Worm (Caenorhabditis elegans): ENCODE results near the gene fil-1.

Gene fil-1

ce11 chrV:15000055-15000704, 6.5 kb downstream of the fil-1 start, which contains the start of gene rps-16:
Gene rps-16, minus strand, starts transcription at chrV:15000541.
- TF ChIP-seq efl-1 (GFP tag; optimal IDR thresholded peaks at IDR 0.05) (peak; percentile 3), ceh-100 (GFP tag; IDR thresholded peaks at IDR 0.05) (peak; percentile 81), F49E8.2 (tag; optimal IDR thresholded peaks at IDR 0.05; ENCODE audit: insufficient read depth) (peak; percentile 25), bed-2 (GFP tag; IDR thresholded peaks at IDR 0.05) (0 out of 2 replicates have a peak, but pooled peaks have one; percentile 31), unc-62 (GFP tag; optimal IDR thresholded peaks at IDR 0.05) (no peak), K12H6.12 (tag; optimal IDR thresholded peaks at IDR 0.05) (no peak), T07F8.4 (tag; optimal IDR thresholded peaks at IDR 0.05) (no peak), madf-8 (GFP tag; conservative IDR thresholded peaks at IDR 0.05) (no peak), tlf-1 (GFP tag; optimal IDR thresholded peaks at IDR 0.05) (peak; percentile 61), nhr-179 (tag; optimal IDR thresholded peaks at IDR 0.05) (no peak), ccch-3 (GFP tag; optimal IDR thresholded peaks at IDR 0.05) (no peak), chd-7 (tag; optimal IDR thresholded peaks at IDR 0.05) (peak; percentile 65), rcor-1 (GFP tag; IDR thresholded peaks at IDR 0.05) (peak; percentile 80), F39B2.1 (GFP tag; IDR thresholded peaks at IDR 0.05) (peak; percentile 75; the same call in 1 of the 2 replicates), nfya-2 (GFP tag; IDR thresholded peaks at IDR 0.05) (no peak), madf-6 (GFP tag; IDR thresholded peaks at IDR 0.05) (peak; percentile 80), F57C9.4 (tag; optimal IDR thresholded peaks at IDR 0.05) (no peak), lsy-27 (tag; optimal IDR thresholded peaks at IDR 0.05; ENCODE audit: borderline replicate concordance, insufficient read depth) (no peak), nfyb-1 (GFP tag; IDR thresholded peaks at IDR 0.05) (peak; percentile 79), F23B12.7 (tag; optimal IDR thresholded peaks at IDR 0.05; ENCODE audit: insufficient read depth) (no peak), fkh-3 (tag; optimal IDR thresholded peaks at IDR 0.05) (peak; percentile 89), F57A8.1 (GFP tag; optimal IDR thresholded peaks at IDR 0.05) (peak; percentile 35), Y67H2A.10 (GFP tag; conservative IDR thresholded peaks at IDR 0.05) (no peak), T26A5.8 (tag; optimal IDR thresholded peaks at IDR 0.05) (peak; percentile 79), ceh-27 (GFP tag; optimal IDR thresholded peaks at IDR 0.05) (no peak), madf-10 (tag; optimal IDR thresholded peaks at IDR 0.05) (no peak), mes-4 (tag; optimal IDR thresholded peaks at IDR 0.05) (no peak), C06A6.2 (GFP tag; conservative IDR thresholded peaks at IDR 0.05) (no peak), ceh-40 (GFP tag; IDR thresholded peaks at IDR 0.05) (0 out of 2 replicates have a peak, but pooled peaks have one; percentile 14), egrh-3 (GFP tag; IDR thresholded peaks at IDR 0.05) (no peak), mel-28 (tag; optimal IDR thresholded peaks at IDR 0.05; ENCODE audit: borderline replicate concordance) (no peak), snpc-3.4 (tag; optimal IDR thresholded peaks at IDR 0.05) (peak; percentile 44), egl-44 (GFP tag; IDR thresholded peaks at IDR 0.05) (no peak), sea-2 (GFP tag; IDR thresholded peaks at IDR 0.05) (no peak), cebp-2 (GFP tag; IDR thresholded peaks at IDR 0.05) (peak; percentile 87; the same call in 1 of the 2 replicates), F37B4.10 (GFP tag; IDR thresholded peaks at IDR 0.05) (no peak), hmg-1.2 (GFP tag; IDR thresholded peaks at IDR 0.05) (peak; percentile 27; the same call in 1 of the 2 replicates), tbx-9 (tag; optimal IDR thresholded peaks at IDR 0.05; ENCODE audit: borderline replicate concordance) (no peak), egl-18 (GFP tag; IDR thresholded peaks at IDR 0.05) (no peak), ztf-26 (tag; optimal IDR thresholded peaks at IDR 0.05) (no peak), attf-6 (GFP tag; IDR thresholded peaks at IDR 0.05) (peak; percentile 77), Y56A3A.18 (GFP tag; IDR thresholded peaks at IDR 0.05) (peak; percentile 67), atf-7 (tag; optimal IDR thresholded peaks at IDR 0.05) (peak; percentile 62), ztf-18 (tag; optimal IDR thresholded peaks at IDR 0.05) (peak; percentile 10), pha-4 (tag; optimal IDR thresholded peaks at IDR 0.05) (no peak), snpc-1.3 (tag; optimal IDR thresholded peaks at IDR 0.05; ENCODE audit: insufficient read depth) (peak; percentile 65), F22D6.2 (tag; optimal IDR thresholded peaks at IDR 0.05) (no peak), F33H1.4 (GFP tag; IDR thresholded peaks at IDR 0.05) (no peak)

Measured in whole organism, young adult.